Fruit fly (Drosophila melanogaster) whole organism, wandering third instar larva: ENCODE results near the gene raw.

Source experiments
- Abd-B ChIP-seq: fragments of >200 bp; optimal IDR thresholded peaks from 2 replicates; lab custom pipeline; 2017; ENCODE audit warnings: missing biosample characterization, missing genetic modification characterization
- Dif ChIP-seq: fragments of 200-275, 200-300 bp; sonication (Bioruptor generic); optimal IDR thresholded peaks from 2 replicates; lab custom pipeline; 2018; ENCODE audit warnings: missing biosample characterization, missing genetic modification characterization; ENCODE audit not compliant: partially characterized antibody
- br ChIP-seq: fragments of 200-800 bp; sonication (Bioruptor generic); optimal IDR thresholded peaks from 2 replicates; lab custom pipeline; 2016; ENCODE audit warnings: missing biosample characterization, missing genetic modification characterization
- dl ChIP-seq, 2 experiments: fragments of 175-275, 200-275 bp in 1 of 2; fragments of 200-275 bp in 1 of 2; sonication (Bioruptor generic); optimal IDR thresholded peaks; lab custom pipeline; 2018; ENCODE audit warnings: mild to moderate bottlenecking in 2 of 2, missing biosample characterization in 2 of 2, missing genetic modification characterization in 2 of 2, moderate library complexity in 2 of 2; ENCODE audit not compliant: partially characterized antibody in 2 of 2, insufficient read depth in 1 of 2
- fru ChIP-seq: fragments of 200-800 bp; sonication (Bioruptor generic); optimal IDR thresholded peaks from 3 replicates; lab custom pipeline; 2016; ENCODE audit warnings: missing biosample characterization, mild to moderate bottlenecking, missing genetic modification characterization
- pan ChIP-seq: fragments of >200 bp; optimal IDR thresholded peaks from 2 replicates; lab custom pipeline; 2017
- sv ChIP-seq: fragments of 200-800 bp; sonication (Bioruptor generic); optimal IDR thresholded peaks from 3 replicates; lab custom pipeline; 2016; ENCODE audit warnings: missing biosample characterization, missing genetic modification characterization

- TF ChIP-seq Dif (no peak), dl (GFP tag; optimal IDR thresholded peaks at IDR 0.05; lab: Kevin White, UChicago; ENCODE audit: insufficient read depth in 1 of 2, partially characterized antibody in 2 of 2) (no peak), pan (lab: Kevin White, UChicago) (no peak), fru (GFP tag; lab: Kevin White, UChicago) (no peak), br (GFP tag; lab: Kevin White, UChicago) (no peak), sv (no peak), Abd-B (GFP tag; lab: Kevin White, UChicago) (no peak)
These were observed 4.1 kb downstream of the raw start for dm6 chr2L:8736383-8736782.
